Worm (Caenorhabditis elegans) whole organism, late embryonic: ENCODE results near the gene warf-1.

ENCODE experiments used
- C38D4.7 ChIP-seq: fragments of 200-800 bp; sonication (Bioruptor generic); optimal IDR thresholded peaks from 2 replicates; lab custom pipeline; 2018; ENCODE audit warnings: mild to moderate bottlenecking, missing genetic modification characterization, moderate library complexity, missing compliant biosample characterization
- Y22D7AL.16 ChIP-seq: sonication (generic microtip); optimal IDR thresholded peaks from 2 replicates; lab custom pipeline; 2016; ENCODE audit warnings: missing genetic modification characterization, missing compliant biosample characterization
- ama-1 ChIP-seq: fragments of 150-350 bp; optimal IDR thresholded peaks from 2 replicates; lab custom pipeline; 2014
- ceh-14 ChIP-seq: sonication (generic microtip); optimal IDR thresholded peaks from 2 replicates; lab custom pipeline; 2016; ENCODE audit warnings: missing genotype, missing genetic modification characterization, missing compliant biosample characterization
- ceh-2 ChIP-seq: sonication (generic microtip); optimal IDR thresholded peaks from 2 replicates; lab custom pipeline; 2016; ENCODE audit warnings: missing genotype, missing genetic modification characterization, missing compliant biosample characterization
- ceh-24 ChIP-seq: sonication (generic microtip); optimal IDR thresholded peaks from 2 replicates; lab custom pipeline; 2016; ENCODE audit warnings: mild to moderate bottlenecking, missing genetic modification characterization, missing compliant biosample characterization
- ceh-30 ChIP-seq: fragments of 150-350 bp; optimal IDR thresholded peaks from 2 replicates; lab custom pipeline; 2014; ENCODE audit warnings: missing biosample characterization, missing genetic modification characterization
- ceh-31 ChIP-seq: sonication (generic microtip); optimal IDR thresholded peaks from 2 replicates; lab custom pipeline; 2016; ENCODE audit warnings: missing genetic modification characterization, missing compliant biosample characterization
- che-1 ChIP-seq: sonication (generic microtip); optimal IDR thresholded peaks from 2 replicates; lab custom pipeline; 2016; ENCODE audit warnings: mild to moderate bottlenecking, missing genetic modification characterization, missing compliant biosample characterization
- dve-1 ChIP-seq: sonication (generic microtip); optimal IDR thresholded peaks from 2 replicates; lab custom pipeline; 2017; ENCODE audit warnings: antibody characterized with exemption, mild to moderate bottlenecking, missing genetic modification characterization, missing compliant biosample characterization
- elt-2 ChIP-seq: sonication (generic microtip); optimal IDR thresholded peaks from 2 replicates; lab custom pipeline; 2016; ENCODE audit warnings: missing genetic modification reagents, missing genetic modification characterization, missing compliant biosample characterization
- ets-4 ChIP-seq: sonication (generic microtip); optimal IDR thresholded peaks from 2 replicates; lab custom pipeline; 2016; ENCODE audit warnings: missing genetic modification characterization, missing compliant biosample characterization
- fkh-10 ChIP-seq: fragments of 150-350 bp; optimal IDR thresholded peaks from 2 replicates; lab custom pipeline; 2014; ENCODE audit warnings: missing biosample characterization, missing genetic modification reagents, missing genetic modification characterization
- gmeb-2 ChIP-seq: sonication (generic microtip); optimal IDR thresholded peaks from 2 replicates; lab custom pipeline; 2016; ENCODE audit warnings: missing genetic modification characterization, inconsistent platforms, missing compliant biosample characterization
- hlh-13 ChIP-seq: fragments of 200-800 bp; sonication (Bioruptor generic); optimal IDR thresholded peaks from 2 replicates; lab custom pipeline; 2018; ENCODE audit warnings: mild to moderate bottlenecking, missing genetic modification characterization, missing compliant biosample characterization
- lin-11 ChIP-seq: fragments of 200-800 bp; sonication (Bioruptor generic); optimal IDR thresholded peaks from 2 replicates; lab custom pipeline; 2018; ENCODE audit warnings: mild to moderate bottlenecking, missing genetic modification characterization, missing compliant biosample characterization
- nfya-1 ChIP-seq: sonication (generic microtip); optimal IDR thresholded peaks from 2 replicates; lab custom pipeline; 2017; ENCODE audit warnings: missing genetic modification characterization, mild to moderate bottlenecking, missing compliant biosample characterization, antibody characterized with exemption, moderate library complexity
- pat-9 ChIP-seq: fragments of 200-800 bp; sonication (Bioruptor generic); optimal IDR thresholded peaks from 2 replicates; lab custom pipeline; 2018; ENCODE audit warnings: mild to moderate bottlenecking, missing genetic modification characterization, moderate library complexity, missing compliant biosample characterization
- pax-1 ChIP-seq: fragments of 150-350 bp; optimal IDR thresholded peaks from 2 replicates; lab custom pipeline; 2014; ENCODE audit warnings: missing biosample characterization, missing genetic modification characterization
- pha-2 ChIP-seq: sonication (generic microtip); optimal IDR thresholded peaks from 2 replicates; lab custom pipeline; 2017; ENCODE audit warnings: mild to moderate bottlenecking, missing genetic modification characterization, missing compliant biosample characterization
- sox-2 ChIP-seq: fragments of 200-800 bp; sonication (Bioruptor generic); IDR thresholded peaks from 2 replicates; pipeline ENCODE4 v1.3.6; 2022; ENCODE audit warnings: missing genetic modification reagents, missing genetic modification characterization, missing compliant biosample characterization
- tbx-2 ChIP-seq: sonication (generic microtip); optimal IDR thresholded peaks from 2 replicates; lab custom pipeline; 2016; ENCODE audit warnings: missing genetic modification characterization, missing compliant biosample characterization
- tbx-7 ChIP-seq: sonication (generic microtip); optimal IDR thresholded peaks from 2 replicates; lab custom pipeline; 2016; ENCODE audit warnings: missing genotype, missing genetic modification characterization, missing compliant biosample characterization
- ttx-3 ChIP-seq: sonication (generic microtip); optimal IDR thresholded peaks from 2 replicates; lab custom pipeline; 2016; ENCODE audit warnings: missing genetic modification reagents, missing genetic modification characterization, missing compliant biosample characterization
- unc-3 ChIP-seq, 2 experiments: fragments of 200-800 bp in 1 of 2; sonication (Bioruptor generic) in 1 of 2; sonication (generic microtip) in 1 of 2; conservative IDR thresholded peaks in 1 of 2; optimal IDR thresholded peaks in 1 of 2; 2 replicates each; pipeline versions ENCODE4 v1.3.6 to Lab custom; 2016 to 2022; ENCODE audit warnings: missing compliant biosample characterization in 2 of 2, missing genetic modification characterization in 2 of 2, missing genetic modification reagents in 1 of 2
- unc-42 ChIP-seq: sonication (generic microtip); optimal IDR thresholded peaks from 2 replicates; lab custom pipeline; 2016; ENCODE audit warnings: missing genotype, missing genetic modification characterization, missing compliant biosample characterization
- unc-86 ChIP-seq: sonication (generic microtip); optimal IDR thresholded peaks from 2 replicates; lab custom pipeline; 2016; ENCODE audit warnings: missing genetic modification characterization, missing compliant biosample characterization

warf-1 gene

ce11 chrIV:7661569-7661968 lies 27.0 kb downstream of the warf-1 start:
- no peak for TF ChIP-seq nfya-1
- TF ChIP-seq ama-1 (lab: Kevin White, UChicago): no peak
- no peak for TF ChIP-seq unc-3 (GFP tag; conservative IDR thresholded peaks at IDR 0.05; lab: Robert Waterston, UW)
- TF ChIP-seq unc-3 (tag; optimal IDR thresholded peaks at IDR 0.05; lab: Kevin White, UChicago): no peak
- peak; percentile 27 for TF ChIP-seq unc-42

ce11 chrIV:7663006-7663405 lies 28.4 kb downstream of the warf-1 start:
- TF ChIP-seq unc-3 (GFP tag; conservative IDR thresholded peaks at IDR 0.05; lab: Robert Waterston, UW): peak; percentile 58; the same call in 1 of the 2 replicates
- TF ChIP-seq unc-3 (tag; optimal IDR thresholded peaks at IDR 0.05; lab: Kevin White, UChicago): peak; percentile 93
- no peak for TF ChIP-seq pha-2
- no peak for TF ChIP-seq fkh-10 (GFP tag; lab: Kevin White, UChicago)
- peak; percentile 74 for TF ChIP-seq unc-42
- no peak for TF ChIP-seq gmeb-2
- TF ChIP-seq ceh-31 (tag; lab: Kevin White, UChicago): peak; percentile 5

- TF ChIP-seq ttx-3 (tag; lab: Kevin White, UChicago): no peak
- no peak for TF ChIP-seq pax-1 (tag; lab: Kevin White, UChicago)
- TF ChIP-seq ceh-2: no peak
- no peak for TF ChIP-seq C38D4.7 (GFP tag; lab: Kevin White, UChicago)
- no peak for TF ChIP-seq Y22D7AL.16 (tag; lab: Kevin White, UChicago)
- no peak for TF ChIP-seq hlh-13 (GFP tag; lab: Kevin White, UChicago)
- no peak for TF ChIP-seq unc-86 (tag; lab: Kevin White, UChicago)
- no peak for TF ChIP-seq pat-9
- TF ChIP-seq pha-2: no peak
- no peak for TF ChIP-seq tbx-2 (tag; lab: Kevin White, UChicago)
- no peak for TF ChIP-seq ceh-14
- no peak for TF ChIP-seq unc-42
These were observed 38.3 kb downstream of the warf-1 start, which contains the start of gene C08G9.2 for ce11 chrIV:7672872-7673271. C08G9.2 (minus strand) TSS chrIV:7672972.

- TF ChIP-seq ceh-14 (no peak), nfya-1 (no peak), ceh-31 (tag; lab: Kevin White, UChicago) (no peak), che-1 (tag; lab: Kevin White, UChicago) (no peak), pat-9 (no peak), dve-1 (tag; lab: Kevin White, UChicago) (no peak), lin-11 (tag; lab: Kevin White, UChicago) (no peak), tbx-7 (tag; lab: Kevin White, UChicago) (no peak), ets-4 (tag; lab: Kevin White, UChicago) (no peak), ceh-24 (tag; lab: Kevin White, UChicago) (no peak), hlh-13 (GFP tag; lab: Kevin White, UChicago) (no peak), sox-2 (GFP tag; lab: Robert Waterston, UW) (no peak)
These were observed 40.3 kb downstream of the warf-1 start, which contains the start of gene itr-1 for ce11 chrIV:7674874-7675273. itr-1 (plus strand) TSS chrIV:7675174.

- no peak for TF ChIP-seq ceh-30 (tag; lab: Kevin White, UChicago)
- peak; percentile 60 for TF ChIP-seq elt-2 (tag; lab: Kevin White, UChicago)
These were observed 44.5 kb downstream of the warf-1 start for ce11 chrIV:7679120-7679519.
